Worm (Caenorhabditis elegans) whole organism, early embryonic: ENCODE results near the gene gad-2.

Experiments used
- B0310.2 ChIP-seq: sonication (generic microtip); optimal IDR thresholded peaks from 2 replicates; lab custom pipeline; 2016; ENCODE audit warnings: mild to moderate bottlenecking, missing genetic modification characterization, missing compliant biosample characterization
- F13C5.2 ChIP-seq: sonication (generic microtip); optimal IDR thresholded peaks from 2 replicates; lab custom pipeline; 2017; ENCODE audit warnings: mild to moderate bottlenecking, missing genetic modification characterization, inconsistent platforms, missing compliant biosample characterization
- aly-1 ChIP-seq: sonication (generic microtip); optimal IDR thresholded peaks from 2 replicates; lab custom pipeline; 2016; ENCODE audit warnings: missing genetic modification characterization, missing compliant biosample characterization
- ama-1 ChIP-seq: fragments of 150-350 bp; optimal IDR thresholded peaks from 2 replicates; lab custom pipeline; 2014
- ceh-13 ChIP-seq: fragments of 200-800 bp; sonication (Bioruptor generic); optimal IDR thresholded peaks from 2 replicates; lab custom pipeline; 2018; ENCODE audit warnings: mild to moderate bottlenecking, missing genetic modification characterization, missing compliant biosample characterization
- ceh-36 ChIP-seq: sonication (generic microtip); optimal IDR thresholded peaks from 2 replicates; lab custom pipeline; 2016; ENCODE audit warnings: missing genetic modification characterization, inconsistent platforms, missing compliant biosample characterization
- ets-7 ChIP-seq: sonication (generic microtip); optimal IDR thresholded peaks from 2 replicates; lab custom pipeline; 2016; ENCODE audit warnings: missing genotype, missing genetic modification characterization, missing compliant biosample characterization
- flt-1 ChIP-seq: fragments of 200-800 bp; sonication (Bioruptor generic); IDR thresholded peaks from 2 replicates; pipeline ENCODE4 v1.3.6; 2022; ENCODE audit warnings: missing genetic modification characterization, missing compliant biosample characterization
- hmbx-1 ChIP-seq: sonication (generic microtip); optimal IDR thresholded peaks from 2 replicates; lab custom pipeline; 2016; ENCODE audit warnings: mild to moderate bottlenecking, missing genetic modification characterization, missing compliant biosample characterization
- hmg-4 ChIP-seq: fragments of 200-800 bp; sonication (Bioruptor generic); optimal IDR thresholded peaks from 2 replicates; lab custom pipeline; 2018; ENCODE audit warnings: mild to moderate bottlenecking, missing genetic modification characterization, missing compliant biosample characterization
- hnd-1 ChIP-seq: sonication (generic microtip); optimal IDR thresholded peaks from 2 replicates; lab custom pipeline; 2016; ENCODE audit warnings: missing genetic modification characterization, missing compliant biosample characterization
- pes-1 ChIP-seq: fragments of 200-800 bp; sonication (Bioruptor generic); IDR thresholded peaks from 2 replicates; pipeline ENCODE4 v1.3.6; 2022; ENCODE audit warnings: missing genetic modification reagents, missing genetic modification characterization, missing compliant biosample characterization
- scrt-1 ChIP-seq: fragments of 200-800 bp; sonication (Bioruptor generic); IDR thresholded peaks from 2 replicates; pipeline ENCODE4 v1.3.6; 2022; ENCODE audit warnings: missing genetic modification characterization, missing compliant biosample characterization
- sea-1 ChIP-seq: fragments of 200-800 bp; sonication (Bioruptor generic); conservative IDR thresholded peaks from 2 replicates; pipeline ENCODE4 v1.3.6; 2022; ENCODE audit warnings: missing genetic modification characterization, missing compliant biosample characterization
- tbx-11 ChIP-seq: fragments of 200-800 bp; sonication (Bioruptor generic); IDR thresholded peaks from 2 replicates; pipeline ENCODE4 v1.3.6; 2022; ENCODE audit warnings: missing genetic modification characterization, missing compliant biosample characterization
- tbx-37 ChIP-seq: fragments of 200-800 bp; sonication (Bioruptor generic); conservative IDR thresholded peaks from 2 replicates; pipeline ENCODE4 v1.3.6; 2022; ENCODE audit warnings: missing genetic modification reagents, missing genetic modification characterization, missing compliant biosample characterization
- tra-4 ChIP-seq: sonication (generic microtip); optimal IDR thresholded peaks from 2 replicates; lab custom pipeline; 2017; ENCODE audit warnings: missing genetic modification characterization, missing compliant biosample characterization

gad-2 gene

DNA sequence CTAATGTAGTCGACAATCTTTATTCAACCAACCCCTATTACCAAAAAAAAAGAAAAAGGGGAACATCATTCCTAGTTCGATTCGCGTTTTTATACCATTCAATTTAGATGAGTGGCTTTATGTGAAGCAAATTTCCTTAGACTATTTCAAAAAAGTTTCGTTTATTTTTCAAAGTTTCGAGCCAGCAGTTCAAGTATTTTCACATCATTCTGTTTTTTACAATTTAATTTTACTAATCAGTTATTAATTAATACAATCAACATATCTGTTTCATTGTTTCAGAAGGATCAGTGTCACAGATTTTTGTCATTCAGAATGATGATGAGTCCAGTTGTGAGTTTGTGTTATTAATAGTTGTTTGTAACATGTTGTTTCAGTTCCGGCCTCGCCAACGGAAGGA lies 16.7 kb downstream of the gad-2 start, which contains the start of gene C10A4.2:
C10A4.2 (plus strand) TSS at position 301 of the 400 bp plus-strand sequence.
- TF ChIP-seq ceh-13 (GFP tag; lab: Kevin White, UChicago) (no peak), scrt-1 (GFP tag; lab: Robert Waterston, UW) (no peak), ets-7 (no peak), tbx-37 (GFP tag; lab: Robert Waterston, UW) (no peak), sea-1 (GFP tag; lab: Robert Waterston, UW) (no peak), hnd-1 (no peak), tbx-11 (no peak), aly-1 (tag; lab: Kevin White, UChicago) (no peak), ama-1 (lab: Kevin White, UChicago) (no peak), B0310.2 (no peak), tra-4 (no peak), flt-1 (GFP tag; lab: Robert Waterston, UW) (no peak)

DNA sequence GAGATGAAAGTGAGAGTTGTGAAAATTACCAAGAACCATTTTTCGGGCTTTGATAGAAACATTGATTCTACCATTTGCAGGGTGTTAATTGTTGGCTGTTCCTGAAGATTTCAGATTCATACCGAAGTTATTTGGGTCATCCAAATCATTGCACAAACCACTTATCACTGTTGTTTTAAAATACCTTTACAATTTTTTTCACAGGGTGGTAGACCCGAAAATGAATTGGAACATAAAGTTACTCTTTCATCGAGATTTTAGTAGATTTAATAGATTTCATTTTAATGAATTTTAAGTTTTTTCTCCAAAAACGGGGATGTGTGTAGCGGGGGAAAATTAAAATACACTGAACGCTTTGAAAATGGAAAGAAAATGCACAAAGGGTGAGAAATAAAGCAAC lies 22.2 kb downstream of the gad-2 start, which contains the start of gene C10A4.7:
C10A4.7 (minus strand) TSS at position 101 of the 400 bp plus-strand sequence.
- no peak for TF ChIP-seq tbx-11
- no peak for TF ChIP-seq pes-1
- TF ChIP-seq F13C5.2 (tag; lab: Kevin White, UChicago), result no peak
- no peak for TF ChIP-seq ceh-13 (GFP tag; lab: Kevin White, UChicago)
- TF ChIP-seq ceh-36 (tag; lab: Kevin White, UChicago), result no peak
- TF ChIP-seq ets-7, result no peak
- no peak for TF ChIP-seq B0310.2
- TF ChIP-seq flt-1 (GFP tag; lab: Robert Waterston, UW), result no peak
- TF ChIP-seq scrt-1 (GFP tag; lab: Robert Waterston, UW), result no peak
- TF ChIP-seq sea-1 (GFP tag; lab: Robert Waterston, UW), result no peak
- TF ChIP-seq aly-1 (tag; lab: Kevin White, UChicago), result no peak
- no peak for TF ChIP-seq hmg-4 (GFP tag; lab: Kevin White, UChicago)
- no peak for TF ChIP-seq hnd-1
- no peak for TF ChIP-seq ama-1 (lab: Kevin White, UChicago)
- no peak for TF ChIP-seq tra-4
- TF ChIP-seq hmbx-1 (tag; lab: Kevin White, UChicago), result no peak
- no peak for TF ChIP-seq tbx-37 (GFP tag; lab: Robert Waterston, UW)

DNA sequence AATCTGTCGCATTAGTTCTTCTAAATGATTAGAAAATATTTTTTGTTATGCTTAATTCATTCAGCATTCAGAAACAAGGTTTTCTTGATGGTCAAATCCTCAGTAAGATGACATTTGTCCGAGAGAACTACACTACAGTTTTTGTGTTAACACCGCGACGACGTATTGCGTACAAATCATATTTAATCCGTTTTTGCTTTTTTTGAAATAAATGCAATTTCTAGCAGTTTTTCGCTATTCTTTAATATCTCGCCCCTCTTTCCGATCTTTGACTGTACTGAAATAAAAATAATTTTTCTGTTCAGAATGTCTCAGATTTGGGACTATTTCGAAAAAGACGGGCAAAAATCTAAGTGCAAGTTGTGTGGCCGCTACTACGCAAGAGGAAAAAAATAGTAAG lies 22.8 kb downstream of the gad-2 start, which contains the start of gene C10A4.1:
C10A4.1 (plus strand) TSS at position 301 of the 400 bp plus-strand sequence.
- TF ChIP-seq ceh-36 (tag; lab: Kevin White, UChicago) (no peak), flt-1 (GFP tag; lab: Robert Waterston, UW) (no peak), ets-7 (no peak), ama-1 (lab: Kevin White, UChicago) (no peak), ceh-13 (GFP tag; lab: Kevin White, UChicago) (no peak), F13C5.2 (tag; lab: Kevin White, UChicago) (no peak), hmg-4 (GFP tag; lab: Kevin White, UChicago) (no peak), tra-4 (no peak), sea-1 (GFP tag; lab: Robert Waterston, UW) (no peak), pes-1 (no peak), tbx-11 (no peak), tbx-37 (GFP tag; lab: Robert Waterston, UW) (no peak), B0310.2 (no peak), hnd-1 (no peak), scrt-1 (GFP tag; lab: Robert Waterston, UW) (no peak)

DNA sequence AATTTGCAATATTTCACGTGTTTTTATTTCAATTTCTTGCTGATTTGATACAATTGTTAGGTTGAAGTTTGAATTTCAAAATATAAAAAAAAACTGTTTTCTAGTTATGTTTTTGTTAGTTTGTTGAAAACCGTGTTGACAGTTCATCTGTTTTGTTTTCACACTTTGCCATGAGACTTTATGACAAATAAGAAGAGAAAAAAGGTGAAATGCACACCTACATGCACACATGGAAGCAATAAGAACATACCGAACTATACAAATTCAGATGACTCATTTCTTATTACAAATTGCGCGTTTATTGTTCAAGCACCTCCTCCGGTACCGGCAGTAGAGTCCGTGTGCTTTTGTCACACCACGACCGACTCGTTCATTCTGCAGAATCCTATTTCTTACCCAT lies 27.3 kb downstream of the gad-2 start, which contains the start of gene C10A4.9:
C10A4.9 (plus strand) TSS at position 301 of the 400 bp plus-strand sequence.
- no peak for TF ChIP-seq B0310.2
- no peak for TF ChIP-seq ceh-36 (tag; lab: Kevin White, UChicago)
- no peak for TF ChIP-seq hmg-4 (GFP tag; lab: Kevin White, UChicago)

DNA sequence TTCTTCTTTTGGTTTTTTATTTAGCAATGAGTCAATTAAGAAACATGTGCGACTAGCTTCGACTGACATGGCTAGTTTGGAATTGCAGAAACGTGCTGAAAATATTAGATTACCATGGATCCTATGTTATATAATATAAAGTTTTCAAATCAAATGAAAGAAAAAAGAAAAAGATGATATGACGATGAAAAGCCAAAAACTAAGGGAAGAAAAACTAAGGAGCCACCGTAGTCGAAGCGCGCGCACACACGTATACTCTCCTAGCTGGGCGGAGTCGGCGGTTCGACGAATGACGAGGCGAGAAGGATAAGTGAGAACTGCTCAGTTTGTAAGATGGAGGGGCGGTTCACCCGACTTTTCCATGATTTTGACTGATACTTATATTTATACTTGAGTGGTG lies 31.5 kb downstream of the gad-2 start, which contains the start of gene mnm-2:
mnm-2 (minus strand) TSS at position 101 of the 400 bp plus-strand sequence.
- TF ChIP-seq flt-1 (GFP tag; lab: Robert Waterston, UW), result no peak
- TF ChIP-seq scrt-1 (GFP tag; lab: Robert Waterston, UW), result no peak
- TF ChIP-seq pes-1, result no peak
- no peak for TF ChIP-seq tra-4

DNA sequence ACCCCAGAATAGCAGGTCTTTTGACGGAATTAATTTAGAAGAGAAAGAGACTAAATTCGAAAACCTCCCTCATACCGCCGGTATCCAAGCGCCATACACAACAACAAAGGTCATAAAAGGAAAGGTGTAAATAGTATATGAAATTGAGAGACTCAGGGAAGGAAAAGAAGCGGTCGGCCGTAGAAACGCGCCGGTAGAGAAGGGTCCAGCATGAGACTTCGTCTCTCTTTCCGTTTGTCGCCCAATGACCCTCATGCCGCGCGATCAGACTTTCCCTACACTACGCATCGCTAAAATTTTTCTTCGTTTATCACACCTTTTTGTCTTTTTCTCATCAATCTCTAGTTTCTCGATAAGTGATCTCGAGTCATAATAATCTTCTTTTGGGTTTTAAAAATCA lies 37.2 kb downstream of the gad-2 start:
- TF ChIP-seq scrt-1 (GFP tag; lab: Robert Waterston, UW) (no peak), aly-1 (tag; lab: Kevin White, UChicago) (no peak)

DNA sequence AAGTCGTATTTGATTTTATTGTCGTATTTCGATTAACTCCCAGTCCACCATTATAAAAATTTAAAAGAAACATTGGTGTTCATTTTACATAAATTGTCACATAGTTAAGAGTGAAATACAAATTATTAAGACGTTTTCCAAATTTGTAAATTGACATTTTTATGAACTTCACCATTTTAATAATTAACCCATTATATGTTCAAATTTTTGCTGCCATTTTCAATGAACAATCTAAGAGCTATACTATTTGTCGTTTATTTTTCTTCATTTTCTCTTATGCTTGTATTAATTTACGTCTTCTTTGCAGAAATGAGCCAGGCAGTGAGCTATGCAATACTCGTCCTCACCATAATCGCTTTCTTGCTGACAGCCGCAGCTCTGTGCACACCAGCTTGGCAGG lies 37.9 kb downstream of the gad-2 start, which contains the start of gene clc-2:
clc-2 (plus strand) TSS at position 301 of the 400 bp plus-strand sequence.
- TF ChIP-seq hnd-1 (no peak), ceh-13 (GFP tag; lab: Kevin White, UChicago) (no peak), hmbx-1 (tag; lab: Kevin White, UChicago) (no peak), ceh-36 (tag; lab: Kevin White, UChicago) (no peak), F13C5.2 (tag; lab: Kevin White, UChicago) (no peak), tbx-37 (GFP tag; lab: Robert Waterston, UW) (no peak), tra-4 (no peak), aly-1 (tag; lab: Kevin White, UChicago) (no peak), pes-1 (no peak)

DNA sequence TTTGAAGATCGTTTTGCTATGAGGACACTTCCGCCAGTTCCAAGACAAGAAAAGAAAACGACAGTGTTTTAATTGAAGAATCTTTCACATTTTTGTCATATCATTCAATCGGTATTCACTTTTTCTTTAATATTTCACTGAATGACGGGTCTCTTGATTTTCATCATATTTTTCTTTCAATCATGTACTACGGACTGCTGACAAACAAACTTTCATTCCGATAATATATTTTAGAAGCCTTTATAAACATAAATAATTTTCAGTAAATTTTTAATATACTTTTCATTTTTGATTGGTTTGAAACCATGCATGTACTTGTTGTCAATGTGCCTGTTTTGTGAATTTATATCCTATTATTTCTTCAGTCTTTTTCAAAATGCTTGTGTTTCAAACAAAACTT lies 40.0 kb downstream of the gad-2 start, which contains the start of gene clc-5:
clc-5 (plus strand) TSS at position 301 of the 400 bp plus-strand sequence.
- TF ChIP-seq pes-1 (no peak), scrt-1 (GFP tag; lab: Robert Waterston, UW) (no peak), tbx-11 (no peak), F13C5.2 (tag; lab: Kevin White, UChicago) (no peak)
